Worm (Caenorhabditis elegans) whole organism, early embryonic: ENCODE measurements around the gene F49H12.3.

Experiments
- B0310.2 ChIP-seq: sonication (generic microtip); optimal IDR thresholded peaks from 2 replicates; lab custom pipeline; 2016; ENCODE audit warnings: mild to moderate bottlenecking, missing genetic modification characterization, missing compliant biosample characterization
- aly-1 ChIP-seq: sonication (generic microtip); optimal IDR thresholded peaks from 2 replicates; lab custom pipeline; 2016; ENCODE audit warnings: missing genetic modification characterization, missing compliant biosample characterization
- ama-1 ChIP-seq: fragments of 150-350 bp; optimal IDR thresholded peaks from 2 replicates; lab custom pipeline; 2014
- ceh-13 ChIP-seq: fragments of 200-800 bp; sonication (Bioruptor generic); optimal IDR thresholded peaks from 2 replicates; lab custom pipeline; 2018; ENCODE audit warnings: mild to moderate bottlenecking, missing genetic modification characterization, missing compliant biosample characterization
- ets-7 ChIP-seq: sonication (generic microtip); optimal IDR thresholded peaks from 2 replicates; lab custom pipeline; 2016; ENCODE audit warnings: missing genotype, missing genetic modification characterization, missing compliant biosample characterization
- flt-1 ChIP-seq: fragments of 200-800 bp; sonication (Bioruptor generic); IDR thresholded peaks from 2 replicates; pipeline ENCODE4 v1.3.6; 2022; ENCODE audit warnings: missing genetic modification characterization, missing compliant biosample characterization
- hmbx-1 ChIP-seq: sonication (generic microtip); optimal IDR thresholded peaks from 2 replicates; lab custom pipeline; 2016; ENCODE audit warnings: mild to moderate bottlenecking, missing genetic modification characterization, missing compliant biosample characterization
- pes-1 ChIP-seq: fragments of 200-800 bp; sonication (Bioruptor generic); IDR thresholded peaks from 2 replicates; pipeline ENCODE4 v1.3.6; 2022; ENCODE audit warnings: missing genetic modification reagents, missing genetic modification characterization, missing compliant biosample characterization
- tbx-11 ChIP-seq: fragments of 200-800 bp; sonication (Bioruptor generic); IDR thresholded peaks from 2 replicates; pipeline ENCODE4 v1.3.6; 2022; ENCODE audit warnings: missing genetic modification characterization, missing compliant biosample characterization
- tbx-37 ChIP-seq: fragments of 200-800 bp; sonication (Bioruptor generic); conservative IDR thresholded peaks from 2 replicates; pipeline ENCODE4 v1.3.6; 2022; ENCODE audit warnings: missing genetic modification reagents, missing genetic modification characterization, missing compliant biosample characterization

DNA sequence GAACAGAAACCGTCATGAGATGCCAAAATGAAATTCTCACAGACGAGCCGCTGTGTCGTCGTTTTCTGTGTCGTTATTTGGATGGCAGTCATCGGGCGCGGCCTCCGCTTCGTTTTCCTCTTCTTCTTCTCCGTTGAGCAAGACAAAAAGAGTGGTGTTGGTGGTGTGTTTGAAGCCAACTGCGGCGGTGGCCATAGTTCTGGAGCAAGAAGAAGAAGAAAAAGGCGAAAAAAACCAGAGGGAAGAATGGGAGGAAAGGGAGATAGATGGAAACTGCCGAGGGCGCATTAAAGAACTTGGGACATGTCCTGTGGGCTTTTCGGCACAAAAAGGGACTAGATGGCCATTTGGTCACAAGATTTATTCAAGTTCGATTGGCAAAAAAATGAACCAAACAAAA lies 47.5 kb downstream of the F49H12.3 start, which contains the start of gene F53B1.9:
- TF ChIP-seq tbx-11 (GFP tag; lab: Robert Waterston, UW) (no peak), aly-1 (tag; lab: Kevin White, UChicago) (no peak), ceh-13 (GFP tag; lab: Kevin White, UChicago) (no peak), flt-1 (GFP tag; lab: Robert Waterston, UW) (no peak), B0310.2 (no peak), ets-7 (tag; lab: Kevin White, UChicago) (no peak), ama-1 (no peak), tbx-37 (no peak), hmbx-1 (no peak), pes-1 (GFP tag; lab: Robert Waterston, UW) (no peak)
